Worm (Caenorhabditis elegans) whole organism, young adult: ENCODE data around the gene Y69A2AL.2.

Source experiments
- B0019.2 ChIP-seq: fragments of 200-800 bp; sonication (Bioruptor generic); conservative IDR thresholded peaks from 2 replicates; pipeline ENCODE4 v1.3.6; 2022; ENCODE audit warnings: missing genetic modification reagents, missing genetic modification characterization, missing compliant biosample characterization
- B0035.1 ChIP-seq: sonication (generic microtip); optimal IDR thresholded peaks from 2 replicates; lab custom pipeline; 2016; ENCODE audit warnings: missing genetic modification characterization, mild to moderate bottlenecking, missing compliant biosample characterization, missing genotype, missing genetic modification reagents
- F23B12.7 ChIP-seq: sonication (generic microtip); optimal IDR thresholded peaks from 2 replicates; lab custom pipeline; 2017; ENCODE audit warnings: missing genetic modification characterization, mild to moderate bottlenecking, missing compliant biosample characterization, antibody characterized with exemption, moderate library complexity; ENCODE audit not compliant: insufficient read depth
- F33H1.4 ChIP-seq: fragments of 200-800 bp; sonication (Bioruptor generic); IDR thresholded peaks from 2 replicates; pipeline ENCODE4 v1.3.6; 2022; ENCODE audit warnings: missing genetic modification reagents, missing genetic modification characterization, missing compliant biosample characterization
- F52B5.7 ChIP-seq: sonication (generic microtip); optimal IDR thresholded peaks from 2 replicates; lab custom pipeline; 2016; ENCODE audit warnings: mild to moderate bottlenecking, missing genetic modification characterization, missing compliant biosample characterization
- F55B11.4 ChIP-seq: sonication (generic microtip); optimal IDR thresholded peaks from 2 replicates; lab custom pipeline; 2016; ENCODE audit warnings: missing compliant biosample characterization, missing genetic modification characterization, borderline replicate concordance; ENCODE audit not compliant: insufficient read depth
- F57A8.1 ChIP-seq: fragments of 200-800 bp; sonication (Bioruptor generic); optimal IDR thresholded peaks from 2 replicates; lab custom pipeline; 2018; ENCODE audit warnings: mild to moderate bottlenecking, missing genetic modification characterization, moderate library complexity, missing compliant biosample characterization
- Y53F4B.3 ChIP-seq: fragments of 200-800 bp; sonication (Bioruptor generic); IDR thresholded peaks from 2 replicates; pipeline ENCODE4 v1.3.6; 2022; ENCODE audit warnings: missing genetic modification reagents, missing genetic modification characterization, missing compliant biosample characterization
- Y67H2A.10 ChIP-seq: fragments of 200-800 bp; sonication (Bioruptor generic); conservative IDR thresholded peaks from 2 replicates; pipeline ENCODE4 v1.3.6; 2022; ENCODE audit warnings: missing genetic modification reagents, missing genetic modification characterization, missing compliant biosample characterization
- ZK185.1 ChIP-seq: sonication (generic microtip); optimal IDR thresholded peaks from 2 replicates; lab custom pipeline; 2016; ENCODE audit warnings: mild to moderate bottlenecking, missing genetic modification characterization, missing compliant biosample characterization; ENCODE audit not compliant: poor library complexity, severe bottlenecking
- aptf-2 ChIP-seq: fragments of 200-800 bp; sonication (Bioruptor generic); conservative IDR thresholded peaks from 2 replicates; pipeline ENCODE4 v1.3.6; 2022; ENCODE audit warnings: missing genetic modification reagents, missing genetic modification characterization, missing compliant biosample characterization
- aptf-3 ChIP-seq: fragments of 200-800 bp; sonication (Bioruptor generic); IDR thresholded peaks from 2 replicates; pipeline ENCODE4 v1.3.6; 2022; ENCODE audit warnings: missing genetic modification characterization, missing compliant biosample characterization
- athp-1 ChIP-seq: sonication (generic microtip); optimal IDR thresholded peaks from 2 replicates; lab custom pipeline; 2017; ENCODE audit warnings: mild to moderate bottlenecking, missing genetic modification characterization, missing compliant biosample characterization
- bed-2 ChIP-seq: fragments of 200-800 bp; sonication (Bioruptor generic); IDR thresholded peaks from 2 replicates; pipeline ENCODE4 v1.3.6; 2022; ENCODE audit warnings: missing genetic modification reagents, missing genetic modification characterization, missing compliant biosample characterization
- ccch-3 ChIP-seq: fragments of 200-800 bp; sonication (Bioruptor generic); optimal IDR thresholded peaks from 2 replicates; lab custom pipeline; 2018; ENCODE audit warnings: mild to moderate bottlenecking, missing genetic modification characterization, missing compliant biosample characterization
- ceh-27 ChIP-seq: fragments of 200-800 bp; sonication (Bioruptor generic); optimal IDR thresholded peaks from 2 replicates; lab custom pipeline; 2018; ENCODE audit warnings: mild to moderate bottlenecking, missing genetic modification characterization, moderate library complexity, missing compliant biosample characterization
- ceh-40 ChIP-seq: fragments of 200-800 bp; sonication (Bioruptor generic); IDR thresholded peaks from 2 replicates; pipeline ENCODE4 v1.3.6; 2022; ENCODE audit warnings: missing genetic modification characterization, missing compliant biosample characterization
- ceh-58 ChIP-seq: fragments of 200-800 bp; sonication (Bioruptor generic); IDR thresholded peaks from 2 replicates; pipeline ENCODE4 v1.3.6; 2022; ENCODE audit warnings: missing genetic modification characterization, missing compliant biosample characterization
- ceh-79 ChIP-seq: sonication (generic microtip); optimal IDR thresholded peaks from 2 replicates; lab custom pipeline; 2017; ENCODE audit warnings: mild to moderate bottlenecking, missing genetic modification characterization, missing compliant biosample characterization
- chd-7 ChIP-seq: sonication (generic microtip); optimal IDR thresholded peaks from 2 replicates; lab custom pipeline; 2016; ENCODE audit warnings: mild to moderate bottlenecking, missing genetic modification characterization, moderate library complexity, missing compliant biosample characterization
- die-1 ChIP-seq: sonication (generic microtip); optimal IDR thresholded peaks from 2 replicates; lab custom pipeline; 2016; ENCODE audit warnings: missing genotype, mild to moderate bottlenecking, missing genetic modification characterization, missing compliant biosample characterization
- dpl-1 ChIP-seq: fragments of 150-350 bp; optimal IDR thresholded peaks from 2 replicates; lab custom pipeline; 2014; ENCODE audit warnings: missing biosample characterization, missing genetic modification reagents, missing genetic modification characterization
- fkh-3 ChIP-seq: sonication (generic microtip); optimal IDR thresholded peaks from 2 replicates; lab custom pipeline; 2016; ENCODE audit warnings: mild to moderate bottlenecking, missing genetic modification characterization, missing compliant biosample characterization
- hlh-26 ChIP-seq: fragments of 200-800 bp; sonication (Bioruptor generic); conservative IDR thresholded peaks from 2 replicates; pipeline ENCODE4 v1.3.6; 2022; ENCODE audit warnings: missing genetic modification reagents, missing genetic modification characterization, missing compliant biosample characterization
- hmg-20 ChIP-seq: fragments of 200-800 bp; sonication (Bioruptor generic); IDR thresholded peaks from 2 replicates; pipeline ENCODE4 v1.3.6; 2022; ENCODE audit warnings: missing genetic modification reagents, missing genetic modification characterization, missing compliant biosample characterization
- hsf-1 ChIP-seq: fragments of 200-800 bp; sonication (Bioruptor generic); IDR thresholded peaks from 2 replicates; pipeline ENCODE4 v1.3.6; 2022; ENCODE audit warnings: missing genetic modification reagents, missing genetic modification characterization, missing compliant biosample characterization
- lag-1 ChIP-seq: fragments of 200-800 bp; sonication (Bioruptor generic); IDR thresholded peaks from 2 replicates; pipeline ENCODE4 v1.3.6; 2022; ENCODE audit warnings: missing genetic modification reagents, missing genetic modification characterization, missing compliant biosample characterization
- lin-26 ChIP-seq: fragments of 200-800 bp; sonication (Bioruptor generic); IDR thresholded peaks from 2 replicates; pipeline ENCODE4 v1.3.6; 2022; ENCODE audit warnings: missing genetic modification reagents, missing genetic modification characterization, missing compliant biosample characterization
- madf-8 ChIP-seq: fragments of 200-800 bp; sonication (Bioruptor generic); conservative IDR thresholded peaks from 2 replicates; pipeline ENCODE4 v1.3.6; 2022; ENCODE audit warnings: missing genetic modification reagents, missing genetic modification characterization, missing compliant biosample characterization
- nfya-1 ChIP-seq: sonication (generic microtip); optimal IDR thresholded peaks from 2 replicates; lab custom pipeline; 2017; ENCODE audit warnings: antibody characterized with exemption, missing compliant biosample characterization, missing genetic modification characterization, borderline replicate concordance; ENCODE audit not compliant: insufficient read depth
- pha-4 ChIP-seq: fragments of 150-350 bp; sonication (generic microtip); optimal IDR thresholded peaks from 2 replicates; lab custom pipeline; 2014; ENCODE audit warnings: missing biosample characterization, missing genetic modification reagents, missing genetic modification characterization
- rec-8 ChIP-seq, 2 experiments: sonication (generic microtip); optimal IDR thresholded peaks; 2 replicates each; lab custom pipeline; 2016; ENCODE audit warnings: mild to moderate bottlenecking in 2 of 2, missing genetic modification characterization in 2 of 2, missing genetic modification reagents in 2 of 2, missing genotype in 2 of 2, missing biosample characterization in 1 of 2, missing compliant biosample characterization in 1 of 2, moderate library complexity in 1 of 2
- repo-1 ChIP-seq: sonication (generic microtip); optimal IDR thresholded peaks from 2 replicates; lab custom pipeline; 2017; ENCODE audit warnings: mild to moderate bottlenecking, missing genetic modification characterization, missing compliant biosample characterization
- sdz-38 ChIP-seq: sonication (generic microtip); optimal IDR thresholded peaks from 2 replicates; lab custom pipeline; 2016; ENCODE audit warnings: missing genotype, missing genetic modification characterization, missing compliant biosample characterization
- sea-2 ChIP-seq: fragments of 200-800 bp; sonication (Bioruptor generic); IDR thresholded peaks from 2 replicates; pipeline ENCODE4 v1.3.6; 2022; ENCODE audit warnings: missing genetic modification characterization, missing compliant biosample characterization
- tbp1 ChIP-seq: fragments of 200-800 bp; sonication (Bioruptor generic); optimal IDR thresholded peaks from 2 replicates; lab custom pipeline; 2018; ENCODE audit warnings: mild to moderate bottlenecking, missing genetic modification characterization, missing compliant biosample characterization
- unc-130 ChIP-seq: sonication (generic microtip); optimal IDR thresholded peaks from 2 replicates; lab custom pipeline; 2016; ENCODE audit warnings: missing genetic modification reagents, missing genetic modification characterization, missing compliant biosample characterization
- zfh-2 ChIP-seq: fragments of 200-800 bp; sonication (Bioruptor generic); conservative IDR thresholded peaks from 2 replicates; pipeline ENCODE4 v1.3.6; 2022; ENCODE audit warnings: missing genetic modification reagents, missing genetic modification characterization, missing compliant biosample characterization
- zim-3 ChIP-seq: sonication (generic microtip); optimal IDR thresholded peaks from 2 replicates; lab custom pipeline; 2017; ENCODE audit warnings: mild to moderate bottlenecking, missing genetic modification characterization, moderate library complexity, missing compliant biosample characterization
- ztf-25 ChIP-seq: fragments of 200-800 bp; sonication (Bioruptor generic); IDR thresholded peaks from 2 replicates; pipeline ENCODE4 v1.3.6; 2022; ENCODE audit warnings: missing genetic modification reagents, missing genetic modification characterization, missing compliant biosample characterization
- ztf-28 ChIP-seq: fragments of 200-800 bp; sonication (Bioruptor generic); IDR thresholded peaks from 2 replicates; pipeline ENCODE4 v1.3.6; 2022; ENCODE audit warnings: missing genetic modification reagents, missing genetic modification characterization, missing compliant biosample characterization

The Y69A2AL.2 gene

DNA sequence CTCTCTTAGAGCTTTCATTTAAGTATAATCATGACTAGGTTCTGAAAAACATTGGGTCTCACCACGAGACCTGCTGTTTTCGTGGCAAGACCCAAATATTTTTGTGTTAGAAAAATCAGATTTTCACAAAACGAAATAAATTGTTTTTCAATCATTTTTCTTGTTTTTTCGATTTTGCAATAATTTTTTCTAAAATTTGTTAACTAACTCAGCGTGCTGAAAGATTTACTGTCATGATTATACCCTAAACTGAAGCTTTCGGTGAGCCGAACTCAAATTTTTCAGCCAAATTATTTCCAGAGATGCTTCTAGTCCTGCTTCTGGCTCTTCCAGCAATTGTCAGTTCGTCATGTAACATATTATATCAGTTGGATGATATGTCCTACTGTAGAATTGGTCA, at the start of gene Y69A2AL.2:
Gene Y69A2AL.2 (plus strand): TSS at position 301 of the 400 bp plus-strand sequence.
- TF ChIP-seq chd-7: no peak
- TF ChIP-seq unc-130 (GFP tag; lab: Kevin White, UChicago): no peak
- TF ChIP-seq zim-3: no peak
- TF ChIP-seq lag-1 (GFP tag; lab: Robert Waterston, UW): no peak
- no peak for TF ChIP-seq fkh-3 (tag; lab: Kevin White, UChicago)
- TF ChIP-seq Y67H2A.10 (GFP tag; lab: Robert Waterston, UW): no peak
- no peak for TF ChIP-seq madf-8 (GFP tag; lab: Robert Waterston, UW)
- no peak for TF ChIP-seq lin-26 (GFP tag; lab: Robert Waterston, UW)
- no peak for TF ChIP-seq athp-1 (tag; lab: Kevin White, UChicago)
- no peak for TF ChIP-seq zfh-2 (GFP tag; lab: Robert Waterston, UW)
- no peak for TF ChIP-seq F55B11.4 (tag; lab: Kevin White, UChicago)
- TF ChIP-seq sea-2 (GFP tag; lab: Robert Waterston, UW): no peak
- TF ChIP-seq aptf-2: no peak
- no peak for TF ChIP-seq F33H1.4
- no peak for TF ChIP-seq tbp1 (GFP tag; lab: Kevin White, UChicago)
- TF ChIP-seq Y53F4B.3 (GFP tag; lab: Robert Waterston, UW): no peak
- no peak for TF ChIP-seq hmg-20
- TF ChIP-seq dpl-1: no peak
- TF ChIP-seq F23B12.7 (tag; lab: Kevin White, UChicago): no peak

DNA sequence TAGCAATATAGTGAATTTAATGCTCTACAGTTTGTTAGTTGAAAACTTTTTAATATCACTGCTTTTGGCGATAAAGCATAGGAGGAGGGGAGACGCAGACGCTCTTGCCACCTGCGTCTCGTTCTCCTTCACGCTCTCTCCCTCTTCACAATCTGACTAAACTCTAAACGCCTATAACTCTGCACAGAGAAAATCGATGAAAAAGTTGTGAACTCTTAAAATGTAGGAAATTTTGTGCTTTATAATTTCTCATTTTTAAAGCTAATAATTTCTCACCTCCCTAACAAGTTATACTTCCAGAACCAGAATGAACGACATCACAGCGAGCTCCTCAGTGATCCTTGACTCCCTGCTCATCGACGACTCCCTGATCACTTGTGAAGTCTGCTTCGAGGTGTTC, 49.4 kb upstream of the Y69A2AL.2 start, which contains the start of gene C45G7.4:
Gene C45G7.4 (plus strand): TSS at position 301 of the 400 bp plus-strand sequence.
- TF ChIP-seq ceh-40 (GFP tag; lab: Robert Waterston, UW): no peak
- no peak for TF ChIP-seq ceh-79
- TF ChIP-seq repo-1 (tag; lab: Kevin White, UChicago): no peak
- no peak for TF ChIP-seq bed-2 (GFP tag; lab: Robert Waterston, UW)
- no peak for TF ChIP-seq pha-4 (tag; lab: Kevin White, UChicago)
- no peak for TF ChIP-seq ZK185.1 (tag; lab: Kevin White, UChicago)
- no peak for TF ChIP-seq sdz-38 (tag; lab: Kevin White, UChicago)
- no peak for TF ChIP-seq F33H1.4

DNA sequence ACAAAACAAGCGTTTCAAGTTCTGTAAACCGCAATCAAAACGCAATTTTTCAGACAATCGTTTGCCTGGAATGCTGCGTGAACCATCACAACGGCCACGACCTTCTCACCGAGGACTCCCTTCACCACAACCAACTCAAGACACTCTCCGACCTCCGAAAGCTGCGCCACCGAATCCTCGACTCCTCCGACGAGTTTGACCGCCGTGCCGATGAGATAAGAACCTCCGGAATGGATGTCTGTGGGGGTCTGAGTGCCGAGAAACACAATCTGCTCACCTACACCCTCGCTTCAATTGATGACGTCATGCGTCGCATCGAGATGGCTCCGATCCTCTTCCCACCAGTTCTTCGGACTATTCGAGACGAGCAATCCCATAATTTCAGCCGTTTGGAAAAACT, 47.7 kb upstream of the Y69A2AL.2 start:
- TF ChIP-seq F57A8.1 (GFP tag; lab: Kevin White, UChicago) (no peak), unc-130 (GFP tag; lab: Kevin White, UChicago) (no peak), hsf-1 (GFP tag; lab: Robert Waterston, UW) (no peak), zfh-2 (GFP tag; lab: Robert Waterston, UW) (peak; percentile 67)

DNA sequence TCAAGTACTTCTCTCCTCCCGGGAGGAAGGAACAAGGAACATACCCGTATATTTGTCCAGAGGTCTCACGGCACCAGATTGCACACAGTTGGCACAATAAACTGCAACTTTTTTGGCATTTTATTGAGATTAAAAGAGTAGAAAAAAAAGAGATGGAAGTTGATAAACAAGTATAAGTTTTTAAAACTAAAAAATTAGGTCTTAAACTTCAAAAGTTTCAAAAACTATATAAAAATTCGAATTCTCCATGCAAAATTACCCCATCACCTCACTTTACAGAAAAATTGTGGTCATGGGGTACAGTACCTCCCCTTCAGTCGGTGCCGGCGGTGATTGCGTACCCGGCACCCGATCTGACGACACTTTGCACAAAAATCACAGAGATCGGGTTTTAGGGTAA, 30.8 kb upstream of the Y69A2AL.2 start, which contains the start of gene C45G7.13:
Gene C45G7.13 (minus strand): TSS at position 101 of the 400 bp plus-strand sequence.
- no peak for TF ChIP-seq rec-8 (tag; optimal IDR thresholded peaks at IDR 0.05; lab: Kevin White, UChicago)
- TF ChIP-seq B0019.2 (GFP tag; lab: Robert Waterston, UW): no peak

DNA sequence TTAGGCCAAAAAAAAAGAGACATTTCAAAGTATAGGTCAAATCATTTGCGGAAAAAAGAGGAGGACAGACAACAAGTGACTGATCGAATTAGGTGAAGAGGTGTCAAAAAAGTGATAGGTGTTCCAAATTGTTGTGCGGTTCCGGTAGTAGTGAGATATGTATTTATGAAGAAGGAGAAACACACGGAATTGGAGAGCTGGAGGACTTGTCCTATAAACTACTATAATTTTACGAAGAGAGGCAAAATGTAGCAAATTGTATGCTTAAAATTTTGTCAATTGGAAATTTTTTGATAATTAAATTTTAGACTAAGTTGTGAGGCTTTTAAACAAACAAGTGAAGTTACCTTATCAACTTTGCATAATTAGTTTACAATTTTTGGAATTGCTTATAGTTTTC, 30.4 kb upstream of the Y69A2AL.2 start:
- no peak for TF ChIP-seq nfya-1 (tag; lab: Kevin White, UChicago)
- no peak for TF ChIP-seq die-1
- no peak for TF ChIP-seq ccch-3
- no peak for TF ChIP-seq F52B5.7
- no peak for TF ChIP-seq aptf-3 (GFP tag; lab: Robert Waterston, UW)
- TF ChIP-seq hlh-26: no peak
- TF ChIP-seq hsf-1 (GFP tag; lab: Robert Waterston, UW): no peak
- no peak for TF ChIP-seq Y53F4B.3 (GFP tag; lab: Robert Waterston, UW)
- TF ChIP-seq ztf-28 (GFP tag; lab: Robert Waterston, UW): no peak
- TF ChIP-seq ceh-27 (GFP tag; lab: Kevin White, UChicago): no peak
- TF ChIP-seq madf-8 (GFP tag; lab: Robert Waterston, UW): no peak
- no peak for TF ChIP-seq ztf-25 (GFP tag; lab: Robert Waterston, UW)
- no peak for TF ChIP-seq B0035.1 (tag; lab: Kevin White, UChicago)
- no peak for TF ChIP-seq ceh-58 (GFP tag; lab: Robert Waterston, UW)
- TF ChIP-seq, all 124 proteins: peak for 0
